Worm (Caenorhabditis elegans) whole organism, dauer: ENCODE measurements around the gene ugt-67.

Experiments used
- unc-62 ChIP-seq: sonication (generic microtip); optimal IDR thresholded peaks from 2 replicates; lab custom pipeline; 2017; ENCODE audit warnings: missing biosample characterization, missing genetic modification reagents, missing genetic modification characterization

Gene ugt-67

ce11 chrV:4924618-4925017 is 23.4 kb downstream of the ugt-67 start, which contains the start of gene srh-20:
TSS of gene srh-20 (plus strand) at chrV:4924918.
- TF ChIP-seq unc-62 (GFP tag; lab: Kevin White, UChicago) = no peak

- TF ChIP-seq unc-62 (GFP tag; lab: Kevin White, UChicago) = no peak
Measured at ce11 chrV:4926371-4926770, 25.2 kb downstream of the ugt-67 start, which contains the start of gene srh-21. TSS of gene srh-21 (plus strand) at chrV:4926671.

ce11 chrV:4929842-4930241 is 28.7 kb downstream of the ugt-67 start, which contains the start of gene str-205:
TSS of gene str-205 (minus strand) at chrV:4929942.
- TF ChIP-seq unc-62 (GFP tag; lab: Kevin White, UChicago) = no peak

- no peak for TF ChIP-seq unc-62 (GFP tag; lab: Kevin White, UChicago)
Measured at ce11 chrV:4932814-4933213, 31.6 kb downstream of the ugt-67 start, which contains the start of gene C02E7.10. TSS of gene C02E7.10 (minus strand) at chrV:4933045.

ce11 chrV:4933268-4933667 is 32.1 kb downstream of the ugt-67 start:
- TF ChIP-seq unc-62 (GFP tag; lab: Kevin White, UChicago) = no peak

ce11 chrV:4934406-4934805 is 33.2 kb downstream of the ugt-67 start, which contains the start of gene catp-2:
TSS of gene catp-2 (plus strand) at chrV:4934706.
- no peak for TF ChIP-seq unc-62 (GFP tag; lab: Kevin White, UChicago)

ce11 chrV:4935096-4935495 is 33.9 kb downstream of the ugt-67 start:
- no peak for TF ChIP-seq unc-62 (GFP tag; lab: Kevin White, UChicago)

- TF ChIP-seq unc-62 (GFP tag; lab: Kevin White, UChicago) = no peak
Measured at ce11 chrV:4937337-4937736, 36.2 kb downstream of the ugt-67 start.

ce11 chrV:4944219-4944618 is 43.0 kb downstream of the ugt-67 start, which contains the start of gene str-211:
TSS of gene str-211 (minus strand) at chrV:4944319.
- no peak for TF ChIP-seq unc-62 (GFP tag; lab: Kevin White, UChicago)

- no peak for TF ChIP-seq unc-62 (GFP tag; lab: Kevin White, UChicago)
Measured at ce11 chrV:4948635-4949034, 47.5 kb downstream of the ugt-67 start, which contains the start of gene str-209. TSS of gene str-209 (plus strand) at chrV:4948935.

ce11 chrV:4951434-4951833 is 50.3 kb downstream of the ugt-67 start, which contains the start of gene str-207:
TSS of gene str-207 (plus strand) at chrV:4951734.
- TF ChIP-seq unc-62 (GFP tag; lab: Kevin White, UChicago) = no peak
